Fruit fly (Drosophila melanogaster): Measurements from ENCODE around the gene Ent2.

dm6 chr2L:6533719-6534118, 28.4 kb upstream of the Ent2 start:
- TF ChIP-seq h (optimal IDR thresholded peaks at IDR 0.05) (no peak), ttk (optimal IDR thresholded peaks at IDR 0.05) (no peak), Myc (optimal IDR thresholded peaks at IDR 0.05) (no peak)
